Worm (Caenorhabditis elegans) whole organism, L1 larva: ENCODE measurements around the gene cyp-14A2.

ENCODE experiments used
- C16A3.4 ChIP-seq: fragments of 150-350 bp; optimal IDR thresholded peaks from 2 replicates; lab custom pipeline; 2014; ENCODE audit warnings: missing biosample characterization, missing genetic modification characterization
- Y116A8C.19 ChIP-seq: sonication (generic microtip); optimal IDR thresholded peaks from 2 replicates; lab custom pipeline; 2016; ENCODE audit warnings: missing compliant biosample characterization, missing genetic modification characterization, borderline replicate concordance
- aha-1 ChIP-seq: fragments of 150-350 bp; optimal IDR thresholded peaks from 2 replicates; lab custom pipeline; 2014; ENCODE audit warnings: missing biosample characterization, missing genetic modification characterization
- aly-2 ChIP-seq: fragments of 150-350 bp; optimal IDR thresholded peaks from 2 replicates; lab custom pipeline; 2014; ENCODE audit warnings: missing biosample characterization, missing genetic modification characterization
- ceh-88 ChIP-seq: fragments of 200-800 bp; sonication (Bioruptor generic); IDR thresholded peaks from 2 replicates; pipeline ENCODE4 v1.3.6; 2022; ENCODE audit warnings: missing genetic modification characterization, missing compliant biosample characterization
- ceh-90 ChIP-seq: sonication (generic microtip); optimal IDR thresholded peaks from 2 replicates; lab custom pipeline; 2016; ENCODE audit warnings: missing genetic modification characterization, missing compliant biosample characterization
- dpl-1 ChIP-seq, 3 experiments: fragments of 150-350 bp in 2 of 3; sonication (generic microtip) in 1 of 3; optimal IDR thresholded peaks; 2 replicates each; lab custom pipeline; 2014 to 2017; ENCODE audit warnings: missing biosample characterization in 3 of 3, missing genetic modification characterization in 3 of 3, missing genetic modification reagents in 3 of 3
- dsc-1 ChIP-seq: sonication (generic microtip); optimal IDR thresholded peaks from 2 replicates; lab custom pipeline; 2016; ENCODE audit warnings: mild to moderate bottlenecking, missing genetic modification characterization, missing compliant biosample characterization
- efl-1 ChIP-seq, 4 experiments: fragments of 150-350 bp; optimal IDR thresholded peaks in 3 of 4; peaks in 1 of 4; 1 replicate in 1 of 4; 2 replicates in 3 of 4; lab custom pipeline; 2014; ENCODE audit warnings: missing biosample characterization in 2 of 4, missing genetic modification characterization in 2 of 4, missing genetic modification reagents in 2 of 4
- egl-13 ChIP-seq: sonication (generic microtip); optimal IDR thresholded peaks from 2 replicates; lab custom pipeline; 2016; ENCODE audit warnings: missing genotype, missing genetic modification reagents, missing genetic modification characterization, missing compliant biosample characterization
- egl-27 ChIP-seq, 2 experiments: fragments of 150-350 bp in 1 of 2; sonication (generic microtip); optimal IDR thresholded peaks; 3 replicates each; lab custom pipeline; 2017 to 2018; ENCODE audit warnings: missing biosample characterization in 2 of 2, missing genetic modification characterization in 2 of 2, missing genetic modification reagents in 2 of 2
- ets-5 ChIP-seq: fragments of 200-800 bp; sonication (Bioruptor generic); IDR thresholded peaks from 2 replicates; pipeline ENCODE4 v1.3.6; 2022; ENCODE audit warnings: missing genetic modification characterization, missing compliant biosample characterization
- fkh-10 ChIP-seq: sonication (generic microtip); optimal IDR thresholded peaks from 2 replicates; lab custom pipeline; 2017; ENCODE audit warnings: missing biosample characterization, missing genetic modification reagents, missing genetic modification characterization
- fkh-4 ChIP-seq: sonication (generic microtip); optimal IDR thresholded peaks from 2 replicates; lab custom pipeline; 2016; ENCODE audit warnings: missing compliant biosample characterization, missing genetic modification characterization, borderline replicate concordance
- fkh-8 ChIP-seq: sonication (generic microtip); optimal IDR thresholded peaks from 2 replicates; lab custom pipeline; 2016; ENCODE audit warnings: mild to moderate bottlenecking, missing genetic modification characterization, missing compliant biosample characterization
- grh-1 ChIP-seq: fragments of 200-800 bp; sonication (Bioruptor generic); IDR thresholded peaks from 2 replicates; pipeline ENCODE4 v1.3.6; 2022; ENCODE audit warnings: missing genetic modification reagents, missing genetic modification characterization, missing compliant biosample characterization
- hlh-17 ChIP-seq: fragments of 200-800 bp; sonication (Bioruptor generic); optimal IDR thresholded peaks from 2 replicates; lab custom pipeline; 2018; ENCODE audit warnings: missing genetic modification characterization, mild to moderate bottlenecking, missing compliant biosample characterization, moderate library complexity, borderline replicate concordance
- irx-1 ChIP-seq: sonication (generic microtip); optimal IDR thresholded peaks from 2 replicates; lab custom pipeline; 2016; ENCODE audit warnings: missing genetic modification characterization, missing compliant biosample characterization
- isw-1 ChIP-seq: fragments of 200-800 bp; sonication (Bioruptor generic); IDR thresholded peaks from 2 replicates; pipeline ENCODE4 v1.3.6; 2022; ENCODE audit warnings: missing genetic modification characterization, missing compliant biosample characterization
- jun-1 ChIP-seq: fragments of 150-350 bp; optimal IDR thresholded peaks from 2 replicates; lab custom pipeline; 2014; ENCODE audit warnings: missing biosample characterization, missing genetic modification reagents, missing genetic modification characterization
- lin-15B ChIP-seq: fragments of 150-350 bp; sonication (generic microtip); optimal IDR thresholded peaks from 3 replicates; lab custom pipeline; 2014; ENCODE audit warnings: missing biosample characterization, missing genetic modification characterization
- lir-3 ChIP-seq: sonication (generic microtip); optimal IDR thresholded peaks from 2 replicates; lab custom pipeline; 2016; ENCODE audit warnings: mild to moderate bottlenecking, missing genetic modification characterization, moderate library complexity, missing compliant biosample characterization; ENCODE audit not compliant: poor library complexity
- mab-9 ChIP-seq: fragments of 200-800 bp; sonication (Bioruptor generic); IDR thresholded peaks from 2 replicates; pipeline ENCODE4 v1.3.6; 2022; ENCODE audit warnings: missing genetic modification reagents, missing genetic modification characterization, missing compliant biosample characterization
- mdl-1 ChIP-seq, 2 experiments: fragments of 150-350 bp; optimal IDR thresholded peaks; 2 replicates each; lab custom pipeline; 2014 to 2017; ENCODE audit warnings: missing biosample characterization in 2 of 2, missing genetic modification characterization in 2 of 2, inconsistent platforms in 1 of 2
- mef-2 ChIP-seq: fragments of 150-350 bp; optimal IDR thresholded peaks from 2 replicates; lab custom pipeline; 2014; ENCODE audit warnings: missing biosample characterization, missing genetic modification characterization
- mep-1 ChIP-seq: fragments of 150-350 bp; optimal IDR thresholded peaks from 2 replicates; lab custom pipeline; 2014; ENCODE audit warnings: missing biosample characterization, missing genetic modification characterization
- nhr-11 ChIP-seq: fragments of 150-350 bp; optimal IDR thresholded peaks from 2 replicates; lab custom pipeline; 2014; ENCODE audit warnings: missing biosample characterization, missing genetic modification characterization
- nhr-12 ChIP-seq: sonication (generic microtip); optimal IDR thresholded peaks from 2 replicates; lab custom pipeline; 2017; ENCODE audit warnings: missing biosample characterization, missing genetic modification characterization
- nhr-19 ChIP-seq: fragments of 200-800 bp; sonication (Bioruptor generic); conservative IDR thresholded peaks from 2 replicates; pipeline ENCODE4 v1.3.6; 2022; ENCODE audit warnings: missing genetic modification characterization, missing compliant biosample characterization
- nhr-20 ChIP-seq: sonication (generic microtip); optimal IDR thresholded peaks from 2 replicates; lab custom pipeline; 2016; ENCODE audit warnings: mild to moderate bottlenecking, missing genetic modification characterization, missing compliant biosample characterization
- nhr-237 ChIP-seq: fragments of 150-350 bp; optimal IDR thresholded peaks from 2 replicates; lab custom pipeline; 2014; ENCODE audit warnings: missing biosample characterization, missing genetic modification characterization
- nhr-71 ChIP-seq: sonication (generic microtip); optimal IDR thresholded peaks from 2 replicates; lab custom pipeline; 2016; ENCODE audit warnings: mild to moderate bottlenecking, missing genetic modification characterization, moderate library complexity, missing compliant biosample characterization
- nhr-76 ChIP-seq: sonication (generic microtip); optimal IDR thresholded peaks from 2 replicates; lab custom pipeline; 2017; ENCODE audit warnings: missing biosample characterization, missing genetic modification characterization
- nhr-84 ChIP-seq: sonication (generic microtip); optimal IDR thresholded peaks from 2 replicates; lab custom pipeline; 2017; ENCODE audit warnings: missing biosample characterization, missing genetic modification characterization
- nhr-85 ChIP-seq: sonication (generic microtip); peaks from one replicate; lab custom pipeline; 2016; ENCODE audit warnings: missing genetic modification characterization, inconsistent platforms, missing compliant biosample characterization
- nhr-90 ChIP-seq: sonication (generic microtip); optimal IDR thresholded peaks from 2 replicates; lab custom pipeline; 2016; ENCODE audit warnings: mild to moderate bottlenecking, missing genetic modification characterization, missing compliant biosample characterization; ENCODE audit not compliant: poor library complexity
- pax-3 ChIP-seq: fragments of 200-800 bp; sonication (Bioruptor generic); optimal IDR thresholded peaks from 2 replicates; lab custom pipeline; 2018; ENCODE audit warnings: mild to moderate bottlenecking, missing genetic modification characterization, moderate library complexity, missing compliant biosample characterization
- pqm-1 ChIP-seq: sonication (generic microtip); optimal IDR thresholded peaks from 3 replicates; lab custom pipeline; 2017; ENCODE audit warnings: missing biosample characterization, missing genetic modification characterization
- rnt-1 ChIP-seq: sonication (generic microtip); optimal IDR thresholded peaks from 2 replicates; lab custom pipeline; 2016; ENCODE audit warnings: mild to moderate bottlenecking, missing genetic modification characterization, moderate library complexity, missing compliant biosample characterization
- skn-1 ChIP-seq: fragments of 150-350 bp; optimal IDR thresholded peaks from 2 replicates; lab custom pipeline; 2014; ENCODE audit warnings: missing biosample characterization, missing genetic modification characterization
- snu-23 ChIP-seq: sonication (generic microtip); optimal IDR thresholded peaks from 2 replicates; lab custom pipeline; 2016; ENCODE audit warnings: missing genetic modification characterization, missing compliant biosample characterization
- sox-4 ChIP-seq: sonication (generic microtip); optimal IDR thresholded peaks from 2 replicates; lab custom pipeline; 2016; ENCODE audit warnings: missing genetic modification characterization, missing compliant biosample characterization
- sptf-1 ChIP-seq: fragments of 150-350 bp; optimal IDR thresholded peaks from 2 replicates; lab custom pipeline; 2014; ENCODE audit warnings: missing biosample characterization, missing genetic modification characterization
- sup-37 ChIP-seq: fragments of 200-800 bp; sonication (Bioruptor generic); optimal IDR thresholded peaks from 2 replicates; lab custom pipeline; 2018; ENCODE audit warnings: mild to moderate bottlenecking, missing genetic modification characterization, missing compliant biosample characterization
- swsn-7 ChIP-seq: sonication (generic microtip); optimal IDR thresholded peaks from 2 replicates; lab custom pipeline; 2016; ENCODE audit warnings: missing genetic modification characterization, missing compliant biosample characterization
- tbx-2 ChIP-seq: sonication (generic microtip); optimal IDR thresholded peaks from 2 replicates; lab custom pipeline; 2016; ENCODE audit warnings: missing genetic modification characterization, missing compliant biosample characterization
- tlp-1 ChIP-seq: fragments of 150-350 bp; optimal IDR thresholded peaks from 2 replicates; lab custom pipeline; 2014; ENCODE audit warnings: missing biosample characterization, missing genetic modification characterization
- unc-130 ChIP-seq: fragments of 150-350 bp; optimal IDR thresholded peaks from 2 replicates; lab custom pipeline; 2017; ENCODE audit warnings: missing biosample characterization, missing genetic modification characterization, inconsistent platforms
- unc-98 ChIP-seq: fragments of 200-800 bp; sonication (Bioruptor generic); IDR thresholded peaks from 2 replicates; pipeline ENCODE4 v1.3.6; 2022; ENCODE audit warnings: missing genetic modification characterization, missing compliant biosample characterization
- zip-4 ChIP-seq: fragments of 200-800 bp; sonication (Bioruptor generic); optimal IDR thresholded peaks from 2 replicates; lab custom pipeline; 2018; ENCODE audit warnings: mild to moderate bottlenecking, missing genetic modification characterization, moderate library complexity, missing compliant biosample characterization
- ztf-11 ChIP-seq, 2 experiments: sonication (generic microtip); optimal IDR thresholded peaks; 2 replicates each; lab custom pipeline; 2016 to 2017; ENCODE audit warnings: missing genetic modification characterization in 2 of 2, missing biosample characterization in 1 of 2, missing compliant biosample characterization in 1 of 2
- ztf-4 ChIP-seq: fragments of 150-350 bp; optimal IDR thresholded peaks from 2 replicates; lab custom pipeline; 2014; ENCODE audit warnings: missing biosample characterization, missing genetic modification characterization

The cyp-14A2 gene

DNA sequence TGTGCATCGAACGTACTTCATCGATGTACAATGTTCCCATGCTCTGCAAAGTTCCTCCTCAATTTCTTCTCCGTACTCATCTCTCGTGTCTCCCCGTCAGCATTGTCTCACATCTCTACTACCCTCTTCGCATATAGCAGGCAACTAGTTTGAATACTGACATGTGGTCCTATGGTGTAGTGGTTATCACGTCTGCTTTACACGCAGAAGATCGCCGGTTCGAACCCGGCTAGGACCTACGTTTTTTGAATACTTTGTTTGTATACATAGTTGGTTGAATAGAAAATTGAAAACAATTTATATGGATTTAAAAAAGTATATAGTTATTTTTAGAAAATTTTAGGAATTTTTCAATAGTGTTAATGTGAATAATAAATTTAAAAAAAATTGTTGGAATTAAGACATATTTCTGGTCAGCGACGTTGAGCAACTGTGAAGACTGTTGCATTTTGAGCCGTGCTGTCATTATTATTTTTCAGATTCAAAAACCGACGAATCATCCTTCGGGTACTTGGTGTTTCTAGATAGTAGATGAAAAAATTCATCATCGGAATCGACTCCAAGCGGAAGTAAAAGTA is 37.5 kb upstream of the cyp-14A2 start (continued):
- no peak for TF ChIP-seq grh-1 (GFP tag; lab: Robert Waterston, UW)
- no peak for TF ChIP-seq nhr-84 (tag; lab: Kevin White, UChicago)
- peak; percentile 72 for TF ChIP-seq tbx-2
- TF ChIP-seq mef-2 (tag; lab: Kevin White, UChicago), result peak; percentile 12
- no peak for TF ChIP-seq nhr-11
- peak; percentile 78 for TF ChIP-seq unc-130 (tag; lab: Kevin White, UChicago)
- TF ChIP-seq egl-27 (tag; optimal IDR thresholded peaks at IDR 0.05; lab: Kevin White, UChicago), result peak in 1 of 2 experiments; percentile 59
- TF ChIP-seq fkh-8 (tag; lab: Kevin White, UChicago), result peak; percentile 80
- peak; percentile 50 for TF ChIP-seq aly-2 (tag; lab: Kevin White, UChicago)
- TF ChIP-seq nhr-71 (tag; lab: Kevin White, UChicago), result peak; percentile 86
- no peak for TF ChIP-seq pqm-1 (tag; lab: Kevin White, UChicago)
- no peak for TF ChIP-seq hlh-17 (GFP tag; lab: Kevin White, UChicago)
- peak; percentile 25; the same call in 1 of the 2 replicates for TF ChIP-seq isw-1
- TF ChIP-seq nhr-20 (tag; lab: Kevin White, UChicago), result peak; percentile 81
- TF ChIP-seq mab-9 (GFP tag; lab: Robert Waterston, UW), result no peak
- peak; percentile 17 for TF ChIP-seq lin-15B (tag; lab: Kevin White, UChicago)
- peak; percentile 81 for TF ChIP-seq swsn-7 (tag; lab: Kevin White, UChicago)
- peak; percentile 91 for TF ChIP-seq mep-1
- TF ChIP-seq Y116A8C.19 (tag; lab: Kevin White, UChicago), result no peak
- no peak; the same call in 1 of the 2 replicates for TF ChIP-seq ceh-88
- TF ChIP-seq snu-23 (GFP tag; lab: Kevin White, UChicago), result peak; percentile 92
- peak in 1 of 2 experiments; percentile 63 for TF ChIP-seq ztf-11 (tag; optimal IDR thresholded peaks at IDR 0.05; lab: Kevin White, UChicago)
- no peak for TF ChIP-seq tlp-1
- TF ChIP-seq sox-4 (tag; lab: Kevin White, UChicago), result peak; percentile 60
- no peak for TF ChIP-seq ceh-90 (tag; lab: Kevin White, UChicago)
- TF ChIP-seq sptf-1 (tag; lab: Kevin White, UChicago), result no peak
- peak; percentile 4 for TF ChIP-seq nhr-237 (tag; lab: Kevin White, UChicago)
- TF ChIP-seq sup-37, result peak; percentile 7
- TF ChIP-seq egl-13 (tag; lab: Kevin White, UChicago), result peak; percentile 58
- peak in 2 of 3 experiments; percentile 40 to 43 for TF ChIP-seq dpl-1 (GFP tag; optimal IDR thresholded peaks at IDR 0.05; lab: Kevin White, UChicago)
- no peak for TF ChIP-seq unc-98
- peak; percentile 41 for TF ChIP-seq pax-3 (tag; lab: Kevin White, UChicago)
- TF ChIP-seq fkh-4 (tag; lab: Kevin White, UChicago), result no peak
- TF ChIP-seq jun-1, result peak; percentile 73
- peak; percentile 86 for TF ChIP-seq lir-3 (tag; lab: Kevin White, UChicago)
- TF ChIP-seq zip-4, result no peak
- peak; percentile 60 for TF ChIP-seq ztf-4 (tag; lab: Kevin White, UChicago)
- peak in 1 of 2 experiments; percentile 88 for TF ChIP-seq mdl-1 (tag; optimal IDR thresholded peaks at IDR 0.05; lab: Kevin White, UChicago)
- TF ChIP-seq nhr-12 (tag; lab: Kevin White, UChicago), result no peak
- peak; percentile 54 for TF ChIP-seq nhr-85 (tag; lab: Kevin White, UChicago)
- TF ChIP-seq dsc-1 (tag; lab: Kevin White, UChicago), result peak; percentile 84
- no peak for TF ChIP-seq aha-1
- TF ChIP-seq nhr-90 (tag; lab: Kevin White, UChicago), result peak; percentile 83
- peak; percentile 52 for TF ChIP-seq irx-1 (tag; lab: Kevin White, UChicago)
- peak; percentile 93 for TF ChIP-seq C16A3.4 (tag; lab: Kevin White, UChicago)
- peak; percentile 83 for TF ChIP-seq rnt-1 (tag; lab: Kevin White, UChicago)
- TF ChIP-seq fkh-10 (GFP tag; lab: Kevin White, UChicago), result peak; percentile 51
- TF ChIP-seq ets-5, result no peak
- peak; percentile 83 for TF ChIP-seq nhr-19 (GFP tag; lab: Robert Waterston, UW)
- TF ChIP-seq efl-1 (optimal IDR thresholded peaks at IDR 0.05; lab: Kevin White, UChicago), result peak; percentile 32 to 46
- peak in 1 of 2 experiments; percentile 91 for TF ChIP-seq efl-1 (GFP tag; optimal IDR thresholded peaks at IDR 0.05 in 1 of 2; lab: Kevin White, UChicago)
- peak; percentile 31 for TF ChIP-seq nhr-76 (tag; lab: Kevin White, UChicago)
- TF ChIP-seq skn-1, result peak; percentile 78
